Fruit fly (Drosophila melanogaster) whole organism, prepupa: Measurements from ENCODE around the gene CG43116.
A peak's percentile ranks its signal among the peaks of the same experiment; 100 is the strongest.

Experiments used
- Blimp-1 ChIP-seq: fragments of 200-800 bp; sonication (Bioruptor generic); optimal IDR thresholded peaks from 3 replicates; lab custom pipeline; 2017; ENCODE audit warnings: missing biosample characterization, missing genetic modification characterization, mild to moderate bottlenecking, moderate library complexity, missing genetic modification reagents
- CG10669 ChIP-seq: fragments of 200-800 bp; sonication (Bioruptor generic); optimal IDR thresholded peaks from 3 replicates; lab custom pipeline; 2018; ENCODE audit warnings: missing biosample characterization, mild to moderate bottlenecking, missing genetic modification characterization, moderate library complexity
- CG11294 ChIP-seq: fragments of 200-800 bp; sonication (Bioruptor generic); IDR thresholded peaks from 2 replicates; pipeline ENCODE4 v1.3.6; 2022; ENCODE audit warnings: missing biosample characterization, missing genetic modification characterization
- CG11762 ChIP-seq: fragments of 200-800 bp; sonication (Bioruptor generic); optimal IDR thresholded peaks from 3 replicates; lab custom pipeline; 2016; ENCODE audit warnings: missing biosample characterization, missing genetic modification characterization; ENCODE audit not compliant: insufficient read depth
- CG15336 ChIP-seq: fragments of 200-800 bp; sonication (Bioruptor generic); IDR thresholded peaks from 2 replicates; pipeline ENCODE4 v1.3.6; 2022; ENCODE audit warnings: missing biosample characterization, missing genetic modification characterization
- CG3032 ChIP-seq: fragments of 200-800 bp; optimal IDR thresholded peaks from 2 replicates; lab custom pipeline; 2019; ENCODE audit warnings: missing biosample characterization, mild to moderate bottlenecking, missing genetic modification characterization, moderate library complexity
- CG31627 ChIP-seq: fragments of 200-800 bp; sonication (Bioruptor generic); optimal IDR thresholded peaks from 3 replicates; lab custom pipeline; 2016; ENCODE audit warnings: missing biosample characterization, missing genetic modification characterization
- CG32006 ChIP-seq: fragments of 200-800 bp; sonication (Bioruptor generic); optimal IDR thresholded peaks from 3 replicates; lab custom pipeline; 2017; ENCODE audit warnings: missing biosample characterization, mild to moderate bottlenecking, missing genetic modification characterization
- CG4318 ChIP-seq: fragments of 200-800 bp; sonication (Bioruptor generic); optimal IDR thresholded peaks from 3 replicates; lab custom pipeline; 2017; ENCODE audit warnings: missing biosample characterization, mild to moderate bottlenecking, missing genetic modification characterization
- CG6163 ChIP-seq: fragments of 200-800 bp; sonication (Bioruptor generic); IDR thresholded peaks from 3 replicates; pipeline ENCODE4 v1.3.6; 2022; ENCODE audit warnings: missing biosample characterization, missing genetic modification characterization
- CG6276 ChIP-seq: fragments of 200-800 bp; sonication (Bioruptor generic); optimal IDR thresholded peaks from 2 replicates; lab custom pipeline; 2017; ENCODE audit warnings: missing biosample characterization, mild to moderate bottlenecking, missing genetic modification characterization
- CG6792 ChIP-seq: fragments of 200-800 bp; sonication (Bioruptor generic); optimal IDR thresholded peaks from 3 replicates; lab custom pipeline; 2016; ENCODE audit warnings: missing biosample characterization, missing genetic modification characterization
- CG6808 ChIP-seq: fragments of 200-800 bp; sonication (Bioruptor generic); optimal IDR thresholded peaks from 3 replicates; lab custom pipeline; 2017; ENCODE audit warnings: missing biosample characterization, missing genetic modification characterization, mild to moderate bottlenecking, moderate library complexity, missing genetic modification reagents
- CG6854 ChIP-seq: fragments of 200-800 bp; sonication (Bioruptor generic); optimal IDR thresholded peaks from 2 replicates; lab custom pipeline; 2017; ENCODE audit warnings: missing biosample characterization, mild to moderate bottlenecking, missing genetic modification characterization
- CG7368 ChIP-seq: fragments of 200-800 bp; sonication (Bioruptor generic); optimal IDR thresholded peaks from 3 replicates; lab custom pipeline; 2016; ENCODE audit warnings: missing biosample characterization, missing genetic modification characterization
- CG8119 ChIP-seq: fragments of 200-800 bp; sonication (Bioruptor generic); IDR thresholded peaks from 3 replicates; pipeline ENCODE4 v1.3.6; 2022; ENCODE audit warnings: missing biosample characterization, missing genetic modification characterization
- CG8319 ChIP-seq: fragments of 200-800 bp; sonication (Bioruptor generic); optimal IDR thresholded peaks from 3 replicates; lab custom pipeline; 2016; ENCODE audit warnings: missing biosample characterization, missing genetic modification characterization
- CG8632 ChIP-seq: fragments of 200-800 bp; sonication (Bioruptor generic); optimal IDR thresholded peaks from 3 replicates; lab custom pipeline; 2016; ENCODE audit warnings: missing biosample characterization, missing genetic modification characterization
- Eip75B ChIP-seq: fragments of 200-800 bp; sonication (Bioruptor generic); optimal IDR thresholded peaks from 3 replicates; lab custom pipeline; 2016; ENCODE audit warnings: missing biosample characterization, missing genetic modification characterization
- Ets21C ChIP-seq: fragments of 200-800 bp; sonication (Bioruptor generic); optimal IDR thresholded peaks from 3 replicates; lab custom pipeline; 2016; ENCODE audit warnings: missing biosample characterization, missing genetic modification characterization
- Gug ChIP-seq: fragments of 200-800 bp; sonication (Bioruptor generic); IDR thresholded peaks from 2 replicates; pipeline ENCODE4 v1.3.6; 2022; ENCODE audit warnings: missing biosample characterization, missing genetic modification characterization
- Hr38 ChIP-seq: sonication (Bioruptor generic); optimal IDR thresholded peaks from 2 replicates; lab custom pipeline; 2016; ENCODE audit warnings: missing biosample characterization, missing genetic modification characterization
- Hr39 ChIP-seq: fragments of 200-800 bp; sonication (Bioruptor generic); optimal IDR thresholded peaks from 2 replicates; lab custom pipeline; 2016; ENCODE audit warnings: missing biosample characterization, missing genetic modification characterization
- Hr4 ChIP-seq: fragments of 200-800 bp; sonication (Bioruptor generic); optimal IDR thresholded peaks from 3 replicates; lab custom pipeline; 2016; ENCODE audit warnings: missing biosample characterization, missing genetic modification characterization
- Lpt ChIP-seq: fragments of 200-800 bp; sonication (Bioruptor generic); optimal IDR thresholded peaks from 3 replicates; lab custom pipeline; 2016; ENCODE audit warnings: missing biosample characterization, missing genetic modification characterization
- Met ChIP-seq: fragments of 200-800 bp; sonication (Bioruptor generic); optimal IDR thresholded peaks from 3 replicates; lab custom pipeline; 2016; ENCODE audit warnings: missing biosample characterization, missing genetic modification characterization
- Smox ChIP-seq: fragments of 200-800 bp; sonication (Bioruptor generic); optimal IDR thresholded peaks from 3 replicates; lab custom pipeline; 2016; ENCODE audit warnings: missing biosample characterization, missing genetic modification characterization
- Sox102F ChIP-seq: fragments of 200-800 bp; sonication (Bioruptor generic); optimal IDR thresholded peaks from 2 replicates; lab custom pipeline; 2016; ENCODE audit warnings: missing biosample characterization, mild to moderate bottlenecking, missing genetic modification characterization
- Sox14 ChIP-seq: fragments of 200-800 bp; sonication (Bioruptor generic); optimal IDR thresholded peaks from 3 replicates; lab custom pipeline; 2016; ENCODE audit warnings: missing biosample characterization, missing genetic modification characterization
- achi ChIP-seq: fragments of 200-800 bp; sonication (Bioruptor generic); optimal IDR thresholded peaks from 3 replicates; lab custom pipeline; 2016; ENCODE audit warnings: missing biosample characterization, missing genetic modification characterization
- acj6 ChIP-seq: fragments of 200-800 bp; sonication (Bioruptor generic); optimal IDR thresholded peaks from 3 replicates; lab custom pipeline; 2016; ENCODE audit warnings: missing biosample characterization, missing genetic modification characterization
- cyc ChIP-seq: fragments of 200-800 bp; sonication (Bioruptor generic); optimal IDR thresholded peaks from 3 replicates; lab custom pipeline; 2016; ENCODE audit warnings: missing biosample characterization, missing genetic modification characterization
- dac ChIP-seq: fragments of 200-800 bp; sonication (Bioruptor generic); optimal IDR thresholded peaks from 2 replicates; lab custom pipeline; 2017; ENCODE audit warnings: missing biosample characterization, mild to moderate bottlenecking, missing genetic modification characterization
- dsx ChIP-seq: fragments of 200-800 bp; optimal IDR thresholded peaks from 3 replicates; lab custom pipeline; 2019; ENCODE audit warnings: missing biosample characterization, mild to moderate bottlenecking, missing genetic modification characterization, moderate library complexity; ENCODE audit not compliant: poor library complexity, severe bottlenecking
- eg ChIP-seq: fragments of 200-800 bp; sonication (Bioruptor generic); IDR thresholded peaks from 3 replicates; pipeline ENCODE4 v1.3.6; 2022; ENCODE audit warnings: missing biosample characterization, missing genetic modification characterization
- esn ChIP-seq: fragments of 200-800 bp; sonication (Bioruptor generic); optimal IDR thresholded peaks from 2 replicates; lab custom pipeline; 2016; ENCODE audit warnings: missing biosample characterization, mild to moderate bottlenecking, missing genetic modification characterization, moderate library complexity
- fd59A ChIP-seq: fragments of 200-800 bp; sonication (Bioruptor generic); optimal IDR thresholded peaks from 2 replicates; lab custom pipeline; 2017; ENCODE audit warnings: missing biosample characterization, mild to moderate bottlenecking, missing genetic modification characterization, missing genetic modification reagents
- fd85E ChIP-seq: fragments of 200-800 bp; sonication (Bioruptor generic); optimal IDR thresholded peaks from 3 replicates; lab custom pipeline; 2016; ENCODE audit warnings: missing biosample characterization, missing genetic modification characterization
- fkh ChIP-seq: fragments of 200-800 bp; sonication (Bioruptor generic); optimal IDR thresholded peaks from 3 replicates; lab custom pipeline; 2017; ENCODE audit warnings: missing biosample characterization, mild to moderate bottlenecking, missing genetic modification characterization, moderate library complexity
- lz ChIP-seq: fragments of 200-800 bp; sonication (Bioruptor generic); optimal IDR thresholded peaks from 3 replicates; lab custom pipeline; 2016; ENCODE audit warnings: missing biosample characterization, missing genetic modification characterization
- net ChIP-seq: fragments of 200-800 bp; sonication (Bioruptor generic); optimal IDR thresholded peaks from 3 replicates; lab custom pipeline; 2016; ENCODE audit warnings: missing biosample characterization, missing genetic modification characterization
- pdm3 ChIP-seq: fragments of 200-800 bp; sonication (Bioruptor generic); optimal IDR thresholded peaks from 3 replicates; lab custom pipeline; 2016; ENCODE audit warnings: missing biosample characterization, missing genetic modification characterization
- salr ChIP-seq, 2 experiments: fragments of 200-800 bp; sonication (Bioruptor generic); optimal IDR thresholded peaks; 3 replicates each; lab custom pipeline; 2016 to 2018; ENCODE audit warnings: missing biosample characterization in 2 of 2, missing genetic modification characterization in 2 of 2, mild to moderate bottlenecking in 1 of 2
- ss ChIP-seq, 2 experiments: fragments of 200-800 bp; sonication (Bioruptor generic); optimal IDR thresholded peaks; 2 replicates in 1 of 2; 3 replicates in 1 of 2; lab custom pipeline; 2017 to 2018; ENCODE audit warnings: mild to moderate bottlenecking in 2 of 2, missing biosample characterization in 2 of 2, missing genetic modification characterization in 2 of 2, moderate library complexity in 1 of 2
- topi ChIP-seq: fragments of 200-800 bp; sonication (Bioruptor generic); optimal IDR thresholded peaks from 3 replicates; lab custom pipeline; 2016; ENCODE audit warnings: missing biosample characterization, missing genetic modification characterization
- vri ChIP-seq: fragments of 200-800 bp; sonication (Bioruptor generic); optimal IDR thresholded peaks from 3 replicates; lab custom pipeline; 2016; ENCODE audit warnings: missing biosample characterization, mild to moderate bottlenecking, missing genetic modification characterization

Gene CG43116

dm6 chr3R:26019232-26019631, 22.4 kb upstream of the CG43116 start (continued):
- TF ChIP-seq cyc (GFP tag; lab: Kevin White, UChicago) (no peak), achi (peak; percentile 69), Sox14 (GFP tag; lab: Kevin White, UChicago) (peak; percentile 19), CG6854 (no peak), Smox (no peak), net (GFP tag; lab: Kevin White, UChicago) (peak; percentile 39), CG6808 (GFP tag; lab: Kevin White, UChicago) (peak; percentile 23), Lpt (GFP tag; lab: Kevin White, UChicago) (peak; percentile 67)
- TF ChIP-seq, all 60 proteins: peak for 29

DNA sequence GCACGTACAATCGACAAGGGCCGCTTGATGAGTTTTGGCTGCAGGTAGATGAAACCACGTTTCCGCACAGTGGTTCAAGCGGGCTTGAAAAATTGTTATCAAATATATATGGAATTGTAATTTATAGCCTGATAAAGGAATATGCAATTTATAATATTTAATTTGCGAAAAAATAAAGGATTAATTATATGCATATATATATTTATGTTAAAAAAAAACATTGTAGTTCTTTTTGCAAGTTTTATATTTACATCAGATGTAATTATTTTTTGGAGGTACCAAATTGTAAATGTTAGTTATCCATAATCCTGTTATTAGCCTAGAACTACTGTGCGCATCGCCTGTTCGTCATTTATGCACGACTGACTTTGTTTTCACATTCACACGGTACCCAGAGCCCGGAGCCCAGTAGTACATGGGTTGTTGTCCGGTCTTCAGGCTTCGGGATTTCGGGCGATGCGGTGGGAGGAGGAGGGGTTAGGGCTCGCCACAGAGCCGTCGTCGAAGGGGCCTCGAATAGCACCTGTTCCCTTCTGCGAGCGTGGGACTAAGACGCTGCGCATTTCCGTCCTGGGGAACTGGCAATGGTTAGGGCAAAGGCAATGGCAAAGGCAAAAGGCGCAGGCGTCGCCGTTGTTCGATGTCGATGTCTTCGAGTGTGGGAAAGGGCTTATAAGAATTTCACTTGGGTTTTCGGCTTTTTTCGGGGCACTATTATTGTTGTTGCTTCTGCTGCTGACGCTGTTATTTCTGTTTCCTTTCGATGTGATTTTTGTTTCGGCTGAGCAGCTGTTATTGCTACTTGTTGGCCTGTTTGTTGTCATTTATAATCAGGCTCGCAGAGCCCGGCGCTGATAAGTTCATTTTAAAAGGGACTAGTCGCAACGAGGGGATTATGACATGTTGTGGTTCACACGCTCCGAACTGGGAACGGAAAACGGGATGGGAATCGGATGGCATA, 21.3 kb upstream of the CG43116 start:
- TF ChIP-seq CG6163 (GFP tag; lab: Robert Waterston, UW) (peak; percentile 74; the same call in 2 of the 3 replicates), Blimp-1 (peak; percentile 86), CG7368 (GFP tag; lab: Kevin White, UChicago) (peak; percentile 84), lz (peak; percentile 72), CG31627 (GFP tag; lab: Kevin White, UChicago) (peak; percentile 58), CG8632 (GFP tag; lab: Kevin White, UChicago) (peak; percentile 94), CG11762 (peak; percentile 81), CG8119 (peak; percentile 90), CG3032 (peak; percentile 95), pdm3 (GFP tag; lab: Kevin White, UChicago) (peak; percentile 69), acj6 (GFP tag; lab: Kevin White, UChicago) (peak; percentile 92), fd59A (GFP tag; lab: Kevin White, UChicago) (peak; percentile 92), CG32006 (GFP tag; lab: Kevin White, UChicago) (peak; percentile 88), CG6808 (GFP tag; lab: Kevin White, UChicago) (peak; percentile 96), achi (peak; percentile 93), Ets21C (peak; percentile 18), net (GFP tag; lab: Kevin White, UChicago) (peak; percentile 90), CG15336 (GFP tag; lab: Robert Waterston, UW) (peak; percentile 85), CG6276 (GFP tag; lab: Kevin White, UChicago) (peak; percentile 75), Gug (peak; percentile 54), Hr39 (peak; percentile 25), Sox102F (peak; percentile 82), cyc (GFP tag; lab: Kevin White, UChicago) (peak; percentile 73), CG11294 (GFP tag; lab: Robert Waterston, UW) (no peak; the same call in 1 of the 2 replicates), Sox14 (GFP tag; lab: Kevin White, UChicago) (peak; percentile 70), ss (GFP tag; optimal IDR thresholded peaks at IDR 0.05; lab: Kevin White, UChicago) (peak; percentile 97), Hr38 (GFP tag; lab: Kevin White, UChicago) (no peak), eg (GFP tag; lab: Robert Waterston, UW) (peak; percentile 68), Hr4 (GFP tag; lab: Kevin White, UChicago) (peak; percentile 61), CG6792 (peak; percentile 93), dac (GFP tag; lab: Kevin White, UChicago) (peak; percentile 64), dsx (peak; percentile 95), Met (GFP tag; lab: Kevin White, UChicago) (peak; percentile 84), vri (GFP tag; lab: Kevin White, UChicago) (peak; percentile 64), Eip75B (GFP tag; lab: Kevin White, UChicago) (peak; percentile 68), fkh (GFP tag; lab: Kevin White, UChicago) (peak; percentile 63), CG4318 (GFP tag; lab: Kevin White, UChicago) (peak; percentile 81), CG10669 (peak; percentile 88), topi (GFP tag; lab: Kevin White, UChicago) (peak; percentile 84), fd85E (GFP tag; lab: Kevin White, UChicago) (peak; percentile 73), esn (peak; percentile 92), salr (GFP tag; optimal IDR thresholded peaks at IDR 0.05; lab: Kevin White, UChicago) (peak; percentile 53 to 89), CG8319 (peak; percentile 85)
